Fruit fly (Drosophila melanogaster) whole organism, wandering third instar larva: ENCODE data around the gene fz.

ENCODE experiments used
- CG9705 ChIP-seq: fragments of 200-800 bp; sonication (Bioruptor generic); optimal IDR thresholded peaks from 2 replicates; lab custom pipeline; 2018; ENCODE audit warnings: missing biosample characterization, mild to moderate bottlenecking, missing genetic modification characterization
- HLH106 ChIP-seq: fragments of 200-800 bp; optimal IDR thresholded peaks from 3 replicates; lab custom pipeline; 2019; ENCODE audit warnings: missing biosample characterization, mild to moderate bottlenecking, missing genetic modification characterization, moderate library complexity
- Hr78 ChIP-seq: fragments of >200 bp; optimal IDR thresholded peaks from 2 replicates; lab custom pipeline; 2017; ENCODE audit warnings: missing biosample characterization, missing genetic modification characterization
- dsf ChIP-seq: sonication (Bioruptor generic); optimal IDR thresholded peaks from 2 replicates; lab custom pipeline; 2016; ENCODE audit warnings: missing biosample characterization, missing genetic modification characterization, borderline replicate concordance
- fru ChIP-seq: fragments of 200-800 bp; sonication (Bioruptor generic); optimal IDR thresholded peaks from 3 replicates; lab custom pipeline; 2016; ENCODE audit warnings: missing biosample characterization, mild to moderate bottlenecking, missing genetic modification characterization
- pan ChIP-seq: fragments of >200 bp; optimal IDR thresholded peaks from 2 replicates; lab custom pipeline; 2017
- psq ChIP-seq: fragments of 200-800 bp; sonication (Bioruptor generic); optimal IDR thresholded peaks from 3 replicates; lab custom pipeline; 2017; ENCODE audit warnings: missing biosample characterization, mild to moderate bottlenecking, missing genetic modification characterization, moderate library complexity

DNA sequence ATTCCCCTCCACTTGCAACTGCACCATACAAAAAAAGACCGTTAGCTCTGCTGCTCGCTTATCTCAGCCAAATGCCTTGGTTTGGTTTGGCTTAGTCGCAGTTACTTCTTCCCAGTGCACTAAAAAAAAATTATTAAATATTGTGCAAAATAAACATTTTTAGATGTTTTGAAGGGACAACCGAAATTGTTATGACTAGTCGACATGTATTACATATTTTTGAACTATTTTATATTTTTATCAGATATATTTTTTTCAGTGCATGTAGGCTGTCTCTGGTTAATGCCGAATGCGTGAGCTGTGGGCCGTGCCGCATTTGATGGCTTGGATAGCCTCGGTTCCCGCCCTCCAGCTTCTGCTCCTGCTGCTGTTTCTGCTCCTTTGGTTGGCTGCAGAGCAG lies 34.8 kb upstream of the fz start:
- no peak for TF ChIP-seq CG9705 (GFP tag; lab: Kevin White, UChicago)
- TF ChIP-seq psq (GFP tag; lab: Kevin White, UChicago): peak; percentile 47
- TF ChIP-seq dsf (GFP tag; lab: Kevin White, UChicago): no peak
- no peak for TF ChIP-seq pan (lab: Kevin White, UChicago)
- peak; percentile 57 for TF ChIP-seq fru
- no peak for TF ChIP-seq Hr78
- TF ChIP-seq HLH106 (tag; lab: Kevin White, UChicago): peak; percentile 32
